Worm (Caenorhabditis elegans) whole organism, mixed stage, embryonic: ENCODE measurements around the gene math-38.

Experiments
- blmp-1 ChIP-seq: fragments of 150-350 bp; optimal IDR thresholded peaks from 2 replicates; lab custom pipeline; 2014; ENCODE audit warnings: missing biosample characterization, missing genetic modification characterization
- ces-1 ChIP-seq: fragments of 150-350 bp; optimal IDR thresholded peaks from 2 replicates; lab custom pipeline; 2014; ENCODE audit warnings: missing biosample characterization, missing genetic modification reagents, missing genetic modification characterization
- lin-13 ChIP-seq: fragments of 150-350 bp; optimal IDR thresholded peaks from 2 replicates; lab custom pipeline; 2014; ENCODE audit warnings: missing biosample characterization, missing genetic modification characterization
- lsy-2 ChIP-seq: fragments of 150-350 bp; optimal IDR thresholded peaks from 2 replicates; lab custom pipeline; 2014; ENCODE audit warnings: missing biosample characterization, missing genetic modification characterization
- nhr-12 ChIP-seq: fragments of 150-350 bp; optimal IDR thresholded peaks from 2 replicates; lab custom pipeline; 2014; ENCODE audit warnings: missing biosample characterization, missing genetic modification characterization
- nhr-28 ChIP-seq: fragments of 150-350 bp; optimal IDR thresholded peaks from 2 replicates; lab custom pipeline; 2014; ENCODE audit warnings: missing biosample characterization, missing genetic modification characterization
- nhr-76 ChIP-seq: sonication (generic microtip); optimal IDR thresholded peaks from 2 replicates; lab custom pipeline; 2017; ENCODE audit warnings: missing biosample characterization, missing genetic modification characterization
- snpc-4 ChIP-seq: fragments of 150-350 bp; optimal IDR thresholded peaks from 2 replicates; lab custom pipeline; 2014; ENCODE audit warnings: missing biosample characterization, missing genetic modification characterization
- unc-120 ChIP-seq: sonication (generic microtip); optimal IDR thresholded peaks from 2 replicates; lab custom pipeline; 2017; ENCODE audit warnings: missing genetic modification characterization, missing compliant biosample characterization; ENCODE audit not compliant: poor library complexity, severe bottlenecking
- unc-62 ChIP-seq: fragments of 150-350 bp; optimal IDR thresholded peaks from 2 replicates; lab custom pipeline; 2014; ENCODE audit warnings: missing biosample characterization, missing genetic modification reagents, missing genetic modification characterization
- zip-8 ChIP-seq: fragments of 150-350 bp; optimal IDR thresholded peaks from 2 replicates; lab custom pipeline; 2014; ENCODE audit warnings: missing biosample characterization, missing genetic modification characterization
- ztf-11 ChIP-seq: fragments of 150-350 bp; optimal IDR thresholded peaks from 2 replicates; lab custom pipeline; 2014; ENCODE audit warnings: missing biosample characterization, missing genetic modification characterization

DNA sequence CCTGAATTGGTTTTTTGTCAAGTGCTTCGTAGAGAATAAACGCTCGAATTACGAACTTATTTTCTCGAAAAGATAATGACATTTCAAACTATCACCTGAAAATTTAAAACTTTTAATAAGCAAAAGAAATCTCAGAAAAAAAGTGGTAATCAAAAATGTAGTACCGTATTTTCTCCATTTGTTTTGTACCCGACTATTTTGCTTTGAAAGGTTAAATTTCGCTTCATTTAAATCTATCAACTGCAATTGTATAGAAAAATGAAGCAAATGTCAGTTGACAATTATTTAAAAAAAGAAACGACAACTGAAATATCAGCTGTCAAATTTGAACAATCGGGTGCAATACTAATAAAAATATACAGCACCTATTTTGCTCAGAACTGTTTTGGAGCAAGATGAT lies 41.4 kb upstream of the math-38 start, which contains the start of gene fbxa-158:
- TF ChIP-seq blmp-1 (tag; lab: Kevin White, UChicago) (no peak), ces-1 (GFP tag; lab: Kevin White, UChicago) (no peak), lin-13 (tag; lab: Kevin White, UChicago) (no peak), nhr-28 (tag; lab: Kevin White, UChicago) (no peak), nhr-12 (tag; lab: Kevin White, UChicago) (no peak), nhr-76 (tag; lab: Kevin White, UChicago) (no peak), snpc-4 (tag; lab: Kevin White, UChicago) (no peak), unc-62 (GFP tag; lab: Kevin White, UChicago) (no peak), zip-8 (tag; lab: Kevin White, UChicago) (no peak), unc-120 (tag; lab: Kevin White, UChicago) (no peak), lsy-2 (no peak), ztf-11 (tag; lab: Kevin White, UChicago) (no peak)
